Worm (Caenorhabditis elegans) whole organism, L3 larva: ENCODE measurements around the gene F26F4.5.
A peak's percentile ranks its signal among the peaks of the same experiment; 100 is the strongest.

Source experiments
- R02D3.7 ChIP-seq: fragments of 150-350 bp; optimal IDR thresholded peaks from 2 replicates; lab custom pipeline; 2014; ENCODE audit warnings: missing biosample characterization, missing genetic modification characterization
- ZK546.5 ChIP-seq: sonication (generic microtip); optimal IDR thresholded peaks from 2 replicates; lab custom pipeline; 2017; ENCODE audit warnings: missing biosample characterization, missing genetic modification characterization
- ama-1 ChIP-seq: fragments of 150-350 bp; optimal IDR thresholded peaks from 2 replicates; lab custom pipeline; 2018
- elt-1 ChIP-seq: fragments of 150-350 bp; optimal IDR thresholded peaks from 2 replicates; lab custom pipeline; 2014; ENCODE audit warnings: missing biosample characterization, missing genetic modification characterization
- fkh-10 ChIP-seq: sonication (generic microtip); optimal IDR thresholded peaks from 2 replicates; lab custom pipeline; 2017; ENCODE audit warnings: missing biosample characterization, missing genetic modification reagents, missing genetic modification characterization
- nhr-11 ChIP-seq: fragments of 150-350 bp; optimal IDR thresholded peaks from 2 replicates; lab custom pipeline; 2014; ENCODE audit warnings: missing biosample characterization, missing genetic modification characterization
- nhr-237 ChIP-seq: fragments of 150-350 bp; optimal IDR thresholded peaks from 2 replicates; lab custom pipeline; 2014; ENCODE audit warnings: missing biosample characterization, missing genetic modification characterization
- tbx-2 ChIP-seq: sonication (generic microtip); optimal IDR thresholded peaks from 2 replicates; lab custom pipeline; 2016; ENCODE audit warnings: mild to moderate bottlenecking, missing genetic modification characterization, missing compliant biosample characterization
- unc-62 ChIP-seq: fragments of 150-350 bp; sonication (generic microtip); optimal IDR thresholded peaks from 4 replicates; lab custom pipeline; 2014; ENCODE audit warnings: missing biosample characterization, missing genetic modification reagents, missing genetic modification characterization

ce11 chrIII:4917960-4918712 lies 27.1 kb upstream of the F26F4.5 start, which contains the start of gene rpb-8:
- no peak for TF ChIP-seq elt-1 (tag; lab: Kevin White, UChicago)
- TF ChIP-seq ama-1 (lab: Kevin White, UChicago) = peak; percentile 38
- TF ChIP-seq R02D3.7 (tag; lab: Kevin White, UChicago) = no peak
- TF ChIP-seq nhr-11 (tag; lab: Kevin White, UChicago) = no peak
- TF ChIP-seq tbx-2 (tag; lab: Kevin White, UChicago) = no peak
- TF ChIP-seq ZK546.5 (tag; lab: Kevin White, UChicago) = no peak
- TF ChIP-seq unc-62 = no peak
- no peak for TF ChIP-seq fkh-10 (GFP tag; lab: Kevin White, UChicago)
- no peak for TF ChIP-seq nhr-237
